Fruit fly (Drosophila melanogaster) whole organism, embryonic: ENCODE results near the gene Tom.
A peak's percentile ranks its signal among the peaks of the same experiment; 100 is the strongest.

ENCODE experiments used
- Awh ChIP-seq: fragments of 200-800 bp; sonication (Bioruptor generic); IDR thresholded peaks from 2 replicates; pipeline ENCODE4, ENCODE4 v1.3.6; 2022; ENCODE audit warnings: missing biosample characterization, missing genetic modification characterization
- CG10959 ChIP-seq: fragments of 200-800 bp; sonication (Bioruptor generic); IDR thresholded peaks from 2 replicates; pipeline ENCODE4 v1.3.6; 2022; ENCODE audit warnings: missing biosample characterization, missing genetic modification characterization
- CG12104 ChIP-seq: fragments of 200-800 bp; sonication (Bioruptor generic); optimal IDR thresholded peaks from 3 replicates; lab custom pipeline; 2016; ENCODE audit warnings: missing biosample characterization, missing genetic modification characterization
- CG12391 ChIP-seq: fragments of 200-800 bp; sonication (Bioruptor generic); optimal IDR thresholded peaks from 3 replicates; lab custom pipeline; 2018; ENCODE audit warnings: missing biosample characterization, mild to moderate bottlenecking, missing genetic modification characterization, moderate library complexity
- CG14710 ChIP-seq: fragments of 200-800 bp; sonication (Bioruptor generic); optimal IDR thresholded peaks from 3 replicates; lab custom pipeline; 2019; ENCODE audit warnings: missing biosample characterization, mild to moderate bottlenecking, missing genetic modification characterization, moderate library complexity
- CG15479 ChIP-seq: fragments of 200-800 bp; sonication (Bioruptor generic); optimal IDR thresholded peaks from 3 replicates; lab custom pipeline; 2019; ENCODE audit warnings: missing biosample characterization, mild to moderate bottlenecking, missing genetic modification characterization, moderate library complexity
- CG15696 ChIP-seq: fragments of 200-800 bp; sonication (Bioruptor generic); optimal IDR thresholded peaks from 2 replicates; lab custom pipeline; 2019; ENCODE audit warnings: missing biosample characterization, mild to moderate bottlenecking, missing genetic modification characterization, moderate library complexity
- CG17328 ChIP-seq: fragments of 200-800 bp; sonication (Bioruptor generic); IDR thresholded peaks from 2 replicates; pipeline ENCODE4 v1.3.6; 2022; ENCODE audit warnings: missing biosample characterization, missing genetic modification characterization
- CG17361 ChIP-seq: fragments of 200-800 bp; sonication (Bioruptor generic); IDR thresholded peaks from 3 replicates; pipeline ENCODE4 v1.3.6; 2022; ENCODE audit warnings: missing biosample characterization, missing genetic modification characterization
- CG17829 ChIP-seq: fragments of 200-800 bp; optimal IDR thresholded peaks from 2 replicates; lab custom pipeline; 2019; ENCODE audit warnings: missing biosample characterization, mild to moderate bottlenecking, missing genetic modification characterization, moderate library complexity
- CG18262 ChIP-seq: fragments of 200-800 bp; optimal IDR thresholded peaks from 3 replicates; lab custom pipeline; 2019; ENCODE audit warnings: missing biosample characterization, mild to moderate bottlenecking, missing genetic modification characterization, moderate library complexity
- CG18764 ChIP-seq: fragments of 200-800 bp; sonication (Bioruptor generic); optimal IDR thresholded peaks from 3 replicates; lab custom pipeline; 2016; ENCODE audit warnings: missing biosample characterization, missing genetic modification characterization
- CG31365 ChIP-seq: fragments of 200-800 bp; sonication (Bioruptor generic); optimal IDR thresholded peaks from 2 replicates; lab custom pipeline; 2018; ENCODE audit warnings: missing biosample characterization, mild to moderate bottlenecking, missing genetic modification characterization
- CG31388 ChIP-seq: fragments of 200-800 bp; sonication (Bioruptor generic); optimal IDR thresholded peaks from 2 replicates; lab custom pipeline; 2016; ENCODE audit warnings: missing biosample characterization, missing genetic modification characterization
- CG33557 ChIP-seq: fragments of 200-800 bp; sonication (Bioruptor generic); optimal IDR thresholded peaks from 2 replicates; lab custom pipeline; 2019; ENCODE audit warnings: missing biosample characterization, mild to moderate bottlenecking, missing genetic modification characterization, moderate library complexity
- CG4854 ChIP-seq: fragments of 200-800 bp; sonication (Bioruptor generic); optimal IDR thresholded peaks from 2 replicates; lab custom pipeline; 2016; ENCODE audit warnings: missing biosample characterization, missing genetic modification characterization, inconsistent platforms
- CG8765 ChIP-seq: fragments of 200-800 bp; sonication (Bioruptor generic); IDR thresholded peaks from 2 replicates; pipeline ENCODE4 v1.3.6; 2022; ENCODE audit warnings: missing biosample characterization, missing genetic modification characterization
- Chrac-16 ChIP-seq: fragments of 200-800 bp; sonication (Bioruptor generic); optimal IDR thresholded peaks from 3 replicates; lab custom pipeline; 2016; ENCODE audit warnings: missing biosample characterization, missing genetic modification characterization
- Elba2 ChIP-seq: fragments of 200-800 bp; sonication (Bioruptor generic); optimal IDR thresholded peaks from 3 replicates; lab custom pipeline; 2016; ENCODE audit warnings: missing biosample characterization, missing genetic modification characterization
- Kr ChIP-seq: fragments of 200-800 bp; sonication (Bioruptor generic); optimal IDR thresholded peaks from 2 replicates; lab custom pipeline; 2017; ENCODE audit warnings: missing biosample characterization, mild to moderate bottlenecking, missing genetic modification characterization
- Nf-YC ChIP-seq: fragments of 200-800 bp; optimal IDR thresholded peaks from 3 replicates; lab custom pipeline; 2019; ENCODE audit warnings: missing biosample characterization, mild to moderate bottlenecking, missing genetic modification characterization, moderate library complexity
- PHDP ChIP-seq: fragments of 200-800 bp; sonication (Bioruptor generic); optimal IDR thresholded peaks from 3 replicates; lab custom pipeline; 2018; ENCODE audit warnings: missing biosample characterization, mild to moderate bottlenecking, missing genetic modification characterization, moderate library complexity
- Trl ChIP-seq, 3 experiments: fragments of >200 bp in 2 of 3; fragments of 200-800 bp in 1 of 3; sonication (Bioruptor generic) in 1 of 3; optimal IDR thresholded peaks; 2 replicates in 1 of 3; 3 replicates in 2 of 3; lab custom pipeline; 2016 to 2017; ENCODE audit warnings: missing biosample characterization in 1 of 3, missing genetic modification characterization in 1 of 3
- ab ChIP-seq: fragments of 200-800 bp; sonication (Bioruptor generic); optimal IDR thresholded peaks from 2 replicates; lab custom pipeline; 2016; ENCODE audit warnings: missing biosample characterization, missing genetic modification characterization
- ac ChIP-seq: fragments of 200-800 bp; sonication (Bioruptor generic); optimal IDR thresholded peaks from 3 replicates; lab custom pipeline; 2017; ENCODE audit warnings: missing biosample characterization, mild to moderate bottlenecking, missing genetic modification characterization
- chif ChIP-seq, 2 experiments: fragments of 200-800 bp; sonication (Bioruptor generic); optimal IDR thresholded peaks; 3 replicates each; lab custom pipeline; 2016; ENCODE audit warnings: missing biosample characterization in 2 of 2, missing genetic modification characterization in 2 of 2
- chn ChIP-seq: fragments of 200-800 bp; sonication (Bioruptor generic); optimal IDR thresholded peaks from 2 replicates; lab custom pipeline; 2016; ENCODE audit warnings: missing biosample characterization, missing genetic modification characterization
- ci ChIP-seq: fragments of 200-800 bp; sonication (Bioruptor generic); IDR thresholded peaks from 3 replicates; pipeline ENCODE4 v1.3.6; 2022; ENCODE audit warnings: missing biosample characterization, missing genetic modification characterization
- fd96Cb ChIP-seq: fragments of 200-800 bp; sonication (Bioruptor generic); optimal IDR thresholded peaks from 2 replicates; lab custom pipeline; 2018; ENCODE audit warnings: missing biosample characterization, mild to moderate bottlenecking, missing genetic modification characterization, moderate library complexity
- hth ChIP-seq: fragments of >200 bp; optimal IDR thresholded peaks from 2 replicates; lab custom pipeline; 2017; ENCODE audit warnings: inconsistent platforms
- lilli ChIP-seq: fragments of 200-800 bp; sonication (Bioruptor generic); optimal IDR thresholded peaks from 3 replicates; lab custom pipeline; 2016; ENCODE audit warnings: missing biosample characterization, missing genetic modification characterization
- lmd ChIP-seq: fragments of 200-800 bp; sonication (Bioruptor generic); IDR thresholded peaks from 2 replicates; pipeline ENCODE4 v1.3.6; 2022; ENCODE audit warnings: missing biosample characterization, missing genetic modification characterization
- nerfin-2 ChIP-seq: fragments of 200-800 bp; sonication (Bioruptor generic); IDR thresholded peaks from 2 replicates; pipeline ENCODE4 v1.3.6; 2022; ENCODE audit warnings: missing biosample characterization, missing genetic modification characterization; ENCODE audit not compliant: partially characterized antibody
- oc ChIP-seq: fragments of 200-800 bp; sonication (Bioruptor generic); optimal IDR thresholded peaks from 2 replicates; lab custom pipeline; 2018; ENCODE audit warnings: missing biosample characterization, mild to moderate bottlenecking, missing genetic modification characterization, moderate library complexity
- phol ChIP-seq: fragments of 200-800 bp; sonication (Bioruptor generic); optimal IDR thresholded peaks from 3 replicates; lab custom pipeline; 2018; ENCODE audit warnings: missing biosample characterization, mild to moderate bottlenecking, missing genetic modification characterization, moderate library complexity
- prd ChIP-seq, 3 experiments: fragments of >200 bp in 2 of 3; fragments of 200-800 bp in 1 of 3; sonication (Bioruptor generic) in 1 of 3; optimal IDR thresholded peaks in 2 of 3; IDR thresholded peaks in 1 of 3; 2 replicates in 2 of 3; 3 replicates in 1 of 3; pipeline versions ENCODE4 v1.3.6 to Lab custom; 2017 to 2022; ENCODE audit warnings: missing biosample characterization in 1 of 3, missing genetic modification characterization in 1 of 3
- pros ChIP-seq: fragments of 200-800 bp; sonication (Bioruptor generic); optimal IDR thresholded peaks from 3 replicates; lab custom pipeline; 2019; ENCODE audit warnings: missing biosample characterization, mild to moderate bottlenecking, missing genetic modification characterization, moderate library complexity
- row ChIP-seq: fragments of 200-800 bp; sonication (Bioruptor generic); IDR thresholded peaks from 3 replicates; pipeline ENCODE4 v1.3.6; 2022; ENCODE audit warnings: missing biosample characterization, missing genetic modification characterization
- sc ChIP-seq, 3 experiments: fragments of >200 bp in 2 of 3; fragments of 200-800 bp in 1 of 3; sonication (Bioruptor generic) in 1 of 3; optimal IDR thresholded peaks; 2 replicates in 2 of 3; 3 replicates in 1 of 3; lab custom pipeline; 2017; ENCODE audit warnings: mild to moderate bottlenecking in 1 of 3, missing biosample characterization in 1 of 3, missing genetic modification characterization in 1 of 3, missing genetic modification reagents in 1 of 3
- shn ChIP-seq: fragments of 200-800 bp; sonication (Bioruptor generic); optimal IDR thresholded peaks from 3 replicates; lab custom pipeline; 2016; ENCODE audit warnings: missing biosample characterization, missing genetic modification characterization
- ssp ChIP-seq: fragments of 200-800 bp; sonication (Bioruptor generic); IDR thresholded peaks from 2 replicates; pipeline ENCODE4 v1.3.6; 2022; ENCODE audit warnings: missing biosample characterization, missing genetic modification characterization
- tio ChIP-seq: fragments of 200-800 bp; sonication (Bioruptor generic); optimal IDR thresholded peaks from 2 replicates; lab custom pipeline; 2017; ENCODE audit warnings: missing biosample characterization, missing genetic modification characterization, inconsistent platforms
- twi ChIP-seq: fragments of 200-800 bp; optimal IDR thresholded peaks from 2 replicates; lab custom pipeline; 2019; ENCODE audit warnings: missing biosample characterization, mild to moderate bottlenecking, missing genetic modification characterization, moderate library complexity

Tom gene

DNA sequence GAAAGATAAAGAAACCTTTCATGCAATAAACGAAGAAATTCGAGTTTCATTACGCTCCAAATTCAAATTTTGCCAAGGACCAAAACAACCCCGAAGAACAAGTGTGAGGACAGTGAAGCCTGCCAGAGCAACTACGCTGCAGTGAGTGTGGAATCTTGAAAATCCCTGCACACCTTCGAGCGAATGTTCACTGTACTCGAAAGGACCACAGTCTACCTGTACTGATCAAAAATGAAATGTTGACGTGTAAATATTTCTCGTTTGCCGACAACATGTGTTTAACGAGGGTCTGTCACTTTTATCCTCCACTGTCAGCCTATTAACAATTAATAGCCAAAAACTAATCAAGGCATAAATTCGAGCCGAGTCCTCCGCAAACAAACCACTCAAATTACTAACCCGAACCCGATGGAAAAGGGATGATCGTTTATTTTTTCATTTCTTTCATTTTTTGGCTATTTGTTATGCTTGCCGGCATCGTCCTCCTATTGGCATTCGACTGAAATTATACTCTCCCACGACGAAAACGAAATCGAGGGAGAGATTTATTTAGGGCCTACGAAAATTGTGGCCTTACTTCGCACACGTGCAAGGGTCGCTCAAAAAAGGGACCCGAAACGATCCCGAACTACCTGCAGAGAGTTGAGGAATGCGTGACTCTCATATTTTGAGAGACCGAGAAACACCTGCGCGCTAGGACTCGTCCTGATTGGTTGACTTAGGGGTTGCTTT lies 2.9 kb downstream of the Tom start (continued):
- TF ChIP-seq CG12391, result peak; percentile 41
- TF ChIP-seq pros (GFP tag; lab: Kevin White, UChicago), result peak; percentile 58
- peak; percentile 18 for TF ChIP-seq oc (tag; lab: Kevin White, UChicago)
- TF ChIP-seq hth (lab: Kevin White, UChicago), result peak; percentile 96
- TF ChIP-seq PHDP (tag; lab: Kevin White, UChicago), result no peak
- TF ChIP-seq chn (GFP tag; lab: Kevin White, UChicago), result peak; percentile 20
- TF ChIP-seq ab (GFP tag; lab: Kevin White, UChicago), result no peak
- no peak for TF ChIP-seq CG4854 (GFP tag; lab: Kevin White, UChicago)
- TF ChIP-seq Awh, result no peak
- peak; percentile 42 for TF ChIP-seq ac
- peak; percentile 23 for TF ChIP-seq phol (tag; lab: Kevin White, UChicago)
- TF ChIP-seq CG15479 (GFP tag; lab: Kevin White, UChicago), result peak; percentile 92
- TF ChIP-seq CG31388 (GFP tag; lab: Kevin White, UChicago), result no peak
- peak; percentile 94 for TF ChIP-seq Elba2 (GFP tag; lab: Kevin White, UChicago)
- TF ChIP-seq lmd, result no peak
- TF ChIP-seq nerfin-2 (GFP tag; lab: Robert Waterston, UW), result no peak
- TF ChIP-seq prd (optimal IDR thresholded peaks at IDR 0.05; lab: Kevin White, UChicago), result no peak
- peak; percentile 62; the same call in 2 of the 3 replicates for TF ChIP-seq prd (GFP tag; IDR thresholded peaks at IDR 0.05; lab: Robert Waterston, UW)
- TF ChIP-seq CG10959, result peak; percentile 48; the same call in 1 of the 2 replicates
- no peak for TF ChIP-seq tio (GFP tag; lab: Kevin White, UChicago)
- TF ChIP-seq Trl (optimal IDR thresholded peaks at IDR 0.05; lab: Kevin White, UChicago), result peak in 1 of 2 experiments; percentile 26
- TF ChIP-seq Trl (GFP tag; optimal IDR thresholded peaks at IDR 0.05; lab: Kevin White, UChicago), result no peak
- TF ChIP-seq CG18764 (GFP tag; lab: Kevin White, UChicago), result peak; percentile 1
- TF ChIP-seq CG17328 (GFP tag; lab: Robert Waterston, UW), result peak; percentile 51
- TF ChIP-seq CG15696 (tag; lab: Kevin White, UChicago), result peak; percentile 88
- TF ChIP-seq fd96Cb (tag; lab: Kevin White, UChicago), result peak; percentile 8
- TF ChIP-seq CG14710 (tag; lab: Kevin White, UChicago), result peak; percentile 19
- TF ChIP-seq CG17361 (GFP tag; lab: Robert Waterston, UW), result peak; percentile 44; the same call in 1 of the 3 replicates
- TF ChIP-seq lilli (GFP tag; lab: Kevin White, UChicago), result peak; percentile 11
- no peak for TF ChIP-seq sc (optimal IDR thresholded peaks at IDR 0.05; lab: Kevin White, UChicago)
- TF ChIP-seq sc (GFP tag; optimal IDR thresholded peaks at IDR 0.05; lab: Kevin White, UChicago), result no peak
- TF ChIP-seq CG33557, result peak; percentile 55
- peak; percentile 55 for TF ChIP-seq CG18262 (tag; lab: Kevin White, UChicago)
- TF ChIP-seq CG17829, result peak; percentile 41
- TF ChIP-seq ci (GFP tag; lab: Robert Waterston, UW), result 0 out of 3 replicates have a peak, but pooled peaks have one; percentile 16
- peak; percentile 78 for TF ChIP-seq twi (tag; lab: Kevin White, UChicago)
- TF ChIP-seq CG12104, result no peak
- peak; percentile 85 for TF ChIP-seq Kr
- peak; percentile 64 for TF ChIP-seq row
- peak in 1 of 2 experiments; percentile 65 for TF ChIP-seq chif (GFP tag; optimal IDR thresholded peaks at IDR 0.05; lab: Kevin White, UChicago)
- TF ChIP-seq CG8765, result peak; percentile 68; the same call in 1 of the 2 replicates
- TF ChIP-seq Chrac-16 (GFP tag; lab: Kevin White, UChicago), result peak; percentile 39
- TF ChIP-seq Nf-YC, result peak; percentile 74
- TF ChIP-seq CG31365 (tag; lab: Kevin White, UChicago), result no peak
- TF ChIP-seq ssp (GFP tag; lab: Robert Waterston, UW), result no peak
- peak; percentile 35 for TF ChIP-seq shn
